Fruit fly (Drosophila melanogaster) whole organism, embryonic: ENCODE results near the gene Usp8.

Source experiments
- ATbp ChIP-seq: fragments of 200-800 bp; sonication (Bioruptor generic); optimal IDR thresholded peaks from 2 replicates; lab custom pipeline; 2017; ENCODE audit warnings: missing biosample characterization, mild to moderate bottlenecking, missing genetic modification characterization, missing genetic modification reagents
- Aef1 ChIP-seq: fragments of 200-800 bp; sonication (Bioruptor generic); IDR thresholded peaks from 3 replicates; pipeline ENCODE4 v1.3.6; 2022; ENCODE audit warnings: missing biosample characterization, missing genetic modification characterization
- B-H1 ChIP-seq: fragments of 200-800 bp; sonication (Bioruptor generic); IDR thresholded peaks from 3 replicates; pipeline ENCODE4 v1.3.6; 2022; ENCODE audit warnings: missing biosample characterization, missing genetic modification characterization
- CG10147 ChIP-seq: fragments of 200-800 bp; sonication (Bioruptor generic); optimal IDR thresholded peaks from 2 replicates; lab custom pipeline; 2019; ENCODE audit warnings: missing biosample characterization, mild to moderate bottlenecking, missing genetic modification characterization, moderate library complexity
- CG11093 ChIP-seq: fragments of 200-800 bp; sonication (Bioruptor generic); IDR thresholded peaks from 3 replicates; pipeline ENCODE4 v1.3.6; 2022; ENCODE audit warnings: missing biosample characterization, missing genetic modification characterization
- CG11504 ChIP-seq: fragments of 200-800 bp; sonication (Bioruptor generic); optimal IDR thresholded peaks from 3 replicates; lab custom pipeline; 2019; ENCODE audit warnings: missing biosample characterization, mild to moderate bottlenecking, missing genetic modification characterization, moderate library complexity
- CG11696 ChIP-seq: fragments of 200-800 bp; sonication (Bioruptor generic); IDR thresholded peaks from 2 replicates; pipeline ENCODE4 v1.3.6; 2022; ENCODE audit warnings: missing biosample characterization, missing genetic modification characterization
- CG12155 ChIP-seq: fragments of 200-800 bp; sonication (Bioruptor generic); optimal IDR thresholded peaks from 3 replicates; lab custom pipeline; 2016; ENCODE audit warnings: missing biosample characterization, missing genetic modification characterization
- CG13894 ChIP-seq: fragments of 200-800 bp; sonication (Bioruptor generic); optimal IDR thresholded peaks from 3 replicates; lab custom pipeline; 2018; ENCODE audit warnings: missing biosample characterization, mild to moderate bottlenecking, missing genetic modification characterization, moderate library complexity
- CG14014 ChIP-seq: fragments of 200-800 bp; sonication (Bioruptor generic); IDR thresholded peaks from 2 replicates; pipeline ENCODE4 v1.3.6; 2022; ENCODE audit warnings: missing biosample characterization, missing genetic modification characterization
- CG1603 ChIP-seq: fragments of 200-800 bp; sonication (Bioruptor generic); optimal IDR thresholded peaks from 2 replicates; lab custom pipeline; 2019; ENCODE audit warnings: missing biosample characterization, mild to moderate bottlenecking, missing genetic modification characterization, moderate library complexity
- CG16813 ChIP-seq: fragments of 200-800 bp; sonication (Bioruptor generic); IDR thresholded peaks from 3 replicates; pipeline ENCODE4 v1.3.6; 2022; ENCODE audit warnings: missing biosample characterization, missing genetic modification characterization; ENCODE audit not compliant: partially characterized antibody
- CG16815 ChIP-seq: fragments of 200-800 bp; sonication (Bioruptor generic); optimal IDR thresholded peaks from 3 replicates; lab custom pipeline; 2017; ENCODE audit warnings: missing biosample characterization, mild to moderate bottlenecking, missing genetic modification characterization
- CG1792 ChIP-seq: fragments of 200-800 bp; sonication (Bioruptor generic); optimal IDR thresholded peaks from 2 replicates; lab custom pipeline; 2016; ENCODE audit warnings: missing biosample characterization, missing genetic modification characterization
- CG18599 ChIP-seq: fragments of 200-800 bp; sonication (Bioruptor generic); optimal IDR thresholded peaks from 3 replicates; lab custom pipeline; 2017; ENCODE audit warnings: missing biosample characterization, missing genetic modification characterization, mild to moderate bottlenecking, moderate library complexity, missing genetic modification reagents
- CG2889 ChIP-seq: fragments of 200-800 bp; sonication (Bioruptor generic); IDR thresholded peaks from 3 replicates; pipeline ENCODE4 v1.3.6; 2022; ENCODE audit warnings: missing biosample characterization, missing genetic modification characterization
- CG30020 ChIP-seq: fragments of 200-800 bp; optimal IDR thresholded peaks from 2 replicates; lab custom pipeline; 2019; ENCODE audit warnings: missing biosample characterization, mild to moderate bottlenecking, missing genetic modification characterization, moderate library complexity
- CG32772 ChIP-seq: fragments of 200-800 bp; sonication (Bioruptor generic); IDR thresholded peaks from 2 replicates; pipeline ENCODE4 v1.3.6; 2022; ENCODE audit warnings: missing biosample characterization, missing genetic modification characterization
- CG4328 ChIP-seq: fragments of 200-800 bp; sonication (Bioruptor generic); optimal IDR thresholded peaks from 3 replicates; lab custom pipeline; 2017; ENCODE audit warnings: missing biosample characterization, missing genetic modification reagents, missing genetic modification characterization
- CG4404 ChIP-seq: fragments of 200-800 bp; sonication (Bioruptor generic); IDR thresholded peaks from 2 replicates; pipeline ENCODE4 v1.3.6; 2022; ENCODE audit warnings: missing biosample characterization, missing genetic modification characterization
- CG4820 ChIP-seq: fragments of 200-800 bp; sonication (Bioruptor generic); optimal IDR thresholded peaks from 3 replicates; lab custom pipeline; 2016; ENCODE audit warnings: missing biosample characterization, missing genetic modification characterization
- CG6254 ChIP-seq: fragments of 200-800 bp; sonication (Bioruptor generic); optimal IDR thresholded peaks from 3 replicates; lab custom pipeline; 2017; ENCODE audit warnings: mild to moderate bottlenecking, missing biosample characterization, missing genetic modification reagents, missing genetic modification characterization
- CG6689 ChIP-seq: fragments of 200-800 bp; sonication (Bioruptor generic); IDR thresholded peaks from 2 replicates; pipeline ENCODE4 v1.3.6; 2022; ENCODE audit warnings: missing biosample characterization, missing genetic modification characterization
- CG6854 ChIP-seq: fragments of 200-800 bp; sonication (Bioruptor generic); optimal IDR thresholded peaks from 3 replicates; lab custom pipeline; 2017; ENCODE audit warnings: missing biosample characterization, mild to moderate bottlenecking, missing genetic modification characterization
- CG7271 ChIP-seq: fragments of 200-800 bp; sonication (Bioruptor generic); optimal IDR thresholded peaks from 2 replicates; lab custom pipeline; 2018; ENCODE audit warnings: missing biosample characterization, mild to moderate bottlenecking, missing genetic modification characterization, moderate library complexity
- CG7357 ChIP-seq: fragments of 200-800 bp; sonication (Bioruptor generic); IDR thresholded peaks from 3 replicates; pipeline ENCODE4 v1.3.6; 2022; ENCODE audit warnings: missing biosample characterization, missing genetic modification characterization
- CG7786 ChIP-seq: fragments of 200-800 bp; sonication (Bioruptor generic); optimal IDR thresholded peaks from 2 replicates; lab custom pipeline; 2016; ENCODE audit warnings: missing biosample characterization, missing genetic modification characterization
- CG8944 ChIP-seq: fragments of 200-800 bp; sonication (Bioruptor generic); optimal IDR thresholded peaks from 3 replicates; lab custom pipeline; 2016; ENCODE audit warnings: missing biosample characterization, missing genetic modification characterization
- CG9727 ChIP-seq: fragments of 200-800 bp; sonication (Bioruptor generic); optimal IDR thresholded peaks from 3 replicates; lab custom pipeline; 2017; ENCODE audit warnings: missing biosample characterization, mild to moderate bottlenecking, missing genetic modification characterization
- Dek ChIP-seq: fragments of 200-800 bp; sonication (Bioruptor generic); optimal IDR thresholded peaks from 3 replicates; lab custom pipeline; 2019; ENCODE audit warnings: missing biosample characterization, mild to moderate bottlenecking, missing genetic modification characterization, moderate library complexity
- Gsc ChIP-seq: fragments of 200-800 bp; sonication (Bioruptor generic); IDR thresholded peaks from 2 replicates; pipeline ENCODE4 v1.3.6; 2022; ENCODE audit warnings: missing biosample characterization, missing genetic modification characterization
- HHEX ChIP-seq: fragments of 200-800 bp; sonication (Bioruptor generic); optimal IDR thresholded peaks from 3 replicates; lab custom pipeline; 2017; ENCODE audit warnings: missing biosample characterization, mild to moderate bottlenecking, missing genetic modification characterization, missing genetic modification reagents
- Mrtf ChIP-seq: fragments of 200-800 bp; sonication (Bioruptor generic); IDR thresholded peaks from 3 replicates; pipeline ENCODE4 v1.3.6; 2022; ENCODE audit warnings: missing biosample characterization, missing genetic modification characterization
- Sox100B ChIP-seq: fragments of 200-800 bp; sonication (Bioruptor generic); optimal IDR thresholded peaks from 3 replicates; lab custom pipeline; 2018; ENCODE audit warnings: missing biosample characterization, mild to moderate bottlenecking, missing genetic modification characterization
- Trl ChIP-seq, 3 experiments: fragments of >200 bp in 2 of 3; fragments of 200-800 bp in 1 of 3; sonication (Bioruptor generic) in 1 of 3; optimal IDR thresholded peaks; 2 replicates in 1 of 3; 3 replicates in 2 of 3; lab custom pipeline; 2016 to 2017; ENCODE audit warnings: missing biosample characterization in 1 of 3, missing genetic modification characterization in 1 of 3
- ase ChIP-seq: fragments of 200-800 bp; sonication (Bioruptor generic); IDR thresholded peaks from 3 replicates; pipeline ENCODE4 v1.3.6; 2022; ENCODE audit warnings: missing biosample characterization, missing genetic modification characterization
- cato ChIP-seq: fragments of 200-800 bp; sonication (Bioruptor generic); optimal IDR thresholded peaks from 2 replicates; lab custom pipeline; 2016; ENCODE audit warnings: missing biosample characterization, missing genetic modification characterization, borderline replicate concordance
- chinmo ChIP-seq: fragments of 200-800 bp; sonication (Bioruptor generic); IDR thresholded peaks from 4 replicates; pipeline ENCODE4 v1.3.6; 2022; ENCODE audit warnings: missing biosample characterization, missing genetic modification characterization; ENCODE audit not compliant: partially characterized antibody
- crc ChIP-seq: fragments of 200-800 bp; sonication (Bioruptor generic); optimal IDR thresholded peaks from 2 replicates; lab custom pipeline; 2016; ENCODE audit warnings: missing biosample characterization, missing genetic modification characterization
- dmrt99B ChIP-seq: fragments of 200-800 bp; sonication (Bioruptor generic); optimal IDR thresholded peaks from 2 replicates; lab custom pipeline; 2018; ENCODE audit warnings: missing biosample characterization, mild to moderate bottlenecking, missing genetic modification characterization, moderate library complexity
- eyg ChIP-seq: fragments of 200-800 bp; sonication (Bioruptor generic); optimal IDR thresholded peaks from 3 replicates; lab custom pipeline; 2016; ENCODE audit warnings: missing biosample characterization, missing genetic modification characterization
- fd64A ChIP-seq: fragments of 200-800 bp; sonication (Bioruptor generic); optimal IDR thresholded peaks from 3 replicates; lab custom pipeline; 2018; ENCODE audit warnings: missing biosample characterization, mild to moderate bottlenecking, missing genetic modification characterization
- gcm2 ChIP-seq: fragments of 200-800 bp; sonication (Bioruptor generic); optimal IDR thresholded peaks from 2 replicates; lab custom pipeline; 2016; ENCODE audit warnings: missing biosample characterization, missing genetic modification characterization
- grn ChIP-seq: fragments of 200-800 bp; sonication (Bioruptor generic); optimal IDR thresholded peaks from 3 replicates; lab custom pipeline; 2017; ENCODE audit warnings: missing biosample characterization, missing genetic modification characterization
- kah ChIP-seq: fragments of 200-800 bp; sonication (Bioruptor generic); optimal IDR thresholded peaks from 2 replicates; lab custom pipeline; 2018; ENCODE audit warnings: missing biosample characterization, mild to moderate bottlenecking, missing genetic modification characterization
- knrl ChIP-seq: fragments of 200-800 bp; sonication (Bioruptor generic); IDR thresholded peaks from 3 replicates; pipeline ENCODE4 v1.3.6; 2022; ENCODE audit warnings: missing biosample characterization, missing genetic modification characterization; ENCODE audit not compliant: partially characterized antibody
- maf-S ChIP-seq: fragments of 200-800 bp; sonication (Bioruptor generic); optimal IDR thresholded peaks from 2 replicates; lab custom pipeline; 2016; ENCODE audit warnings: missing biosample characterization, missing genetic modification characterization
- so ChIP-seq: fragments of 200-800 bp; sonication (Bioruptor generic); IDR thresholded peaks from 3 replicates; pipeline ENCODE4 v1.3.6; 2022; ENCODE audit warnings: missing biosample characterization, missing genetic modification characterization
- twi ChIP-seq: fragments of 200-800 bp; optimal IDR thresholded peaks from 2 replicates; lab custom pipeline; 2019; ENCODE audit warnings: missing biosample characterization, mild to moderate bottlenecking, missing genetic modification characterization, moderate library complexity
- tx ChIP-seq: fragments of 200-800 bp; sonication (Bioruptor generic); optimal IDR thresholded peaks from 2 replicates; lab custom pipeline; 2016; ENCODE audit warnings: missing biosample characterization, missing genetic modification characterization
- zf30C ChIP-seq: fragments of 200-800 bp; sonication (Bioruptor generic); optimal IDR thresholded peaks from 3 replicates; lab custom pipeline; 2018; ENCODE audit warnings: missing biosample characterization, mild to moderate bottlenecking, missing genetic modification characterization

The Usp8 gene

DNA sequence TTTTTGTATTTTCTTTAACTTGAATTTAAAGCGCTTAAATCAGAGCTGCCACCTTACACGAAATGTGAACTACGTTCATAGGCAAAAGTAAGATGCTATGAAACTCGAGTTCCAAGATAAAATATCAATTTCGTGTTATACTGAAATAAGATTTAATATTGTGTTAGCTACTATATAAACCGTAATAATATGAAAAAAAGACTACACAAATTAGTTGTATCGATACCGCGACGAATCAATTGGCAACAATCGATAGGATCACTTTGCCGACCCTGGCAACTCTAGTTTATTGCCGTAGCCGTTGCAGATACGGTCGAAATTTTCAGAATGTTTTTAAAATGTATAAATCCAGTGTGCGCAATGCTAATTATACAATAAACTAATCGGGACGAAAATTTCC lies 6.4 kb downstream of the Usp8 start, which contains the start of gene SNF4Agamma (continued):
- TF ChIP-seq CG11093 (GFP tag; lab: Robert Waterston, UW) (no peak), zf30C (GFP tag; lab: Kevin White, UChicago) (no peak), CG1792 (no peak), CG7786 (GFP tag; lab: Kevin White, UChicago) (no peak), dmrt99B (tag; lab: Kevin White, UChicago) (no peak), CG10147 (GFP tag; lab: Kevin White, UChicago) (peak; percentile 24), CG4404 (GFP tag; lab: Robert Waterston, UW) (no peak), CG1603 (tag; lab: Kevin White, UChicago) (peak; percentile 1), ATbp (GFP tag; lab: Kevin White, UChicago) (no peak), HHEX (GFP tag; lab: Kevin White, UChicago) (no peak), CG16815 (no peak), CG7357 (GFP tag; lab: Robert Waterston, UW) (no peak), eyg (GFP tag; lab: Kevin White, UChicago) (no peak), grn (peak; percentile 3), B-H1 (GFP tag; lab: Robert Waterston, UW) (no peak), Mrtf (no peak), Trl (optimal IDR thresholded peaks at IDR 0.05; lab: Kevin White, UChicago) (no peak), Trl (GFP tag; optimal IDR thresholded peaks at IDR 0.05; lab: Kevin White, UChicago) (no peak), Dek (peak; percentile 32), cato (GFP tag; lab: Kevin White, UChicago) (no peak), CG30020 (tag; lab: Kevin White, UChicago) (peak; percentile 16), CG6854 (GFP tag; lab: Kevin White, UChicago) (no peak), tx (GFP tag; lab: Kevin White, UChicago) (no peak), CG32772 (GFP tag; lab: Robert Waterston, UW) (no peak), CG4820 (GFP tag; lab: Kevin White, UChicago) (no peak), chinmo (GFP tag; lab: Robert Waterston, UW) (0 out of 4 replicates have a peak, but pooled peaks have one; percentile 66), CG11696 (no peak), fd64A (GFP tag; lab: Kevin White, UChicago) (no peak), ase (no peak), CG8944 (GFP tag; lab: Kevin White, UChicago) (no peak), CG4328 (GFP tag; lab: Kevin White, UChicago) (no peak), Aef1 (GFP tag; lab: Robert Waterston, UW) (0 out of 3 replicates have a peak, but pooled peaks have one; percentile 28), crc (GFP tag; lab: Kevin White, UChicago) (no peak), CG9727 (GFP tag; lab: Kevin White, UChicago) (no peak), CG6689 (GFP tag; lab: Robert Waterston, UW) (no peak), twi (tag; lab: Kevin White, UChicago) (no peak), knrl (peak; percentile 77), CG16813 (GFP tag; lab: Robert Waterston, UW) (peak; percentile 77), maf-S (GFP tag; lab: Kevin White, UChicago) (peak; percentile 9), CG12155 (GFP tag; lab: Kevin White, UChicago) (peak; percentile 35), Sox100B (GFP tag; lab: Kevin White, UChicago) (no peak), kah (GFP tag; lab: Kevin White, UChicago) (no peak), CG2889 (GFP tag; lab: Robert Waterston, UW) (no peak), CG13894 (tag; lab: Kevin White, UChicago) (no peak), CG6254 (no peak), CG7271 (tag; lab: Kevin White, UChicago) (no peak), CG11504 (tag; lab: Kevin White, UChicago) (no peak), gcm2 (GFP tag; lab: Kevin White, UChicago) (no peak), Gsc (GFP tag; lab: Robert Waterston, UW) (no peak), so (no peak), CG18599 (GFP tag; lab: Kevin White, UChicago) (no peak), CG14014 (GFP tag; lab: Robert Waterston, UW) (no peak)
